Fruit fly (Drosophila melanogaster) whole organism, embryonic: ENCODE results near the gene CG32278.

Experiments used
- Atf-2 ChIP-seq: fragments of 200-800 bp; sonication (Bioruptor generic); optimal IDR thresholded peaks from 2 replicates; lab custom pipeline; 2016; ENCODE audit warnings: missing biosample characterization, missing genetic modification characterization
- Bteb2 ChIP-seq: fragments of 200-800 bp; sonication (Bioruptor generic); optimal IDR thresholded peaks from 2 replicates; lab custom pipeline; 2016; ENCODE audit warnings: missing biosample characterization, missing genetic modification characterization
- CG11504 ChIP-seq: fragments of 200-800 bp; sonication (Bioruptor generic); optimal IDR thresholded peaks from 3 replicates; lab custom pipeline; 2019; ENCODE audit warnings: missing biosample characterization, mild to moderate bottlenecking, missing genetic modification characterization, moderate library complexity
- CG12104 ChIP-seq: fragments of 200-800 bp; sonication (Bioruptor generic); optimal IDR thresholded peaks from 3 replicates; lab custom pipeline; 2016; ENCODE audit warnings: missing biosample characterization, missing genetic modification characterization
- CG1233 ChIP-seq: fragments of 200-800 bp; sonication (Bioruptor generic); optimal IDR thresholded peaks from 4 replicates; lab custom pipeline; 2018; ENCODE audit warnings: missing biosample characterization, mild to moderate bottlenecking, missing genetic modification characterization
- CG12942 ChIP-seq: fragments of 200-800 bp; sonication (Bioruptor generic); optimal IDR thresholded peaks from 3 replicates; lab custom pipeline; 2016; ENCODE audit warnings: missing biosample characterization, missing genetic modification characterization
- CG14441 ChIP-seq: fragments of 200-800 bp; sonication (Bioruptor generic); IDR thresholded peaks from 2 replicates; pipeline ENCODE4 v1.3.6; 2022; ENCODE audit warnings: missing biosample characterization, missing genetic modification characterization
- CG16779 ChIP-seq: fragments of 200-800 bp; sonication (Bioruptor generic); IDR thresholded peaks from 2 replicates; pipeline ENCODE4 v1.3.6; 2022; ENCODE audit warnings: missing biosample characterization, missing genetic modification characterization
- CG16813 ChIP-seq: fragments of 200-800 bp; sonication (Bioruptor generic); IDR thresholded peaks from 3 replicates; pipeline ENCODE4 v1.3.6; 2022; ENCODE audit warnings: missing biosample characterization, missing genetic modification characterization; ENCODE audit not compliant: partially characterized antibody
- CG17328 ChIP-seq: fragments of 200-800 bp; sonication (Bioruptor generic); IDR thresholded peaks from 2 replicates; pipeline ENCODE4 v1.3.6; 2022; ENCODE audit warnings: missing biosample characterization, missing genetic modification characterization
- CG1832 ChIP-seq: fragments of 200-800 bp; sonication (Bioruptor generic); optimal IDR thresholded peaks from 2 replicates; lab custom pipeline; 2017; ENCODE audit warnings: missing biosample characterization, mild to moderate bottlenecking, missing genetic modification characterization, inconsistent platforms
- CG30020 ChIP-seq: fragments of 200-800 bp; optimal IDR thresholded peaks from 2 replicates; lab custom pipeline; 2019; ENCODE audit warnings: missing biosample characterization, mild to moderate bottlenecking, missing genetic modification characterization, moderate library complexity
- CG3163 ChIP-seq: fragments of 200-800 bp; sonication (Bioruptor generic); optimal IDR thresholded peaks from 3 replicates; lab custom pipeline; 2016; ENCODE audit warnings: missing biosample characterization, missing genetic modification characterization
- CG34422 ChIP-seq: fragments of 200-800 bp; sonication (Bioruptor generic); IDR thresholded peaks from 3 replicates; pipeline ENCODE4 v1.3.6; 2022; ENCODE audit warnings: missing biosample characterization, missing genetic modification characterization
- CG3838 ChIP-seq: fragments of 200-800 bp; sonication (Bioruptor generic); optimal IDR thresholded peaks from 3 replicates; lab custom pipeline; 2016; ENCODE audit warnings: missing biosample characterization, missing genetic modification characterization
- CG9797 ChIP-seq: fragments of 200-800 bp; sonication (Bioruptor generic); optimal IDR thresholded peaks from 3 replicates; lab custom pipeline; 2018; ENCODE audit warnings: missing biosample characterization, mild to moderate bottlenecking, missing genetic modification characterization
- CG9817 ChIP-seq: fragments of 200-800 bp; sonication (Bioruptor generic); optimal IDR thresholded peaks from 2 replicates; lab custom pipeline; 2018; ENCODE audit warnings: missing biosample characterization, mild to moderate bottlenecking, missing genetic modification characterization, moderate library complexity
- CrebB ChIP-seq: fragments of 200-800 bp; sonication (Bioruptor generic); optimal IDR thresholded peaks from 3 replicates; lab custom pipeline; 2018; ENCODE audit warnings: missing biosample characterization, mild to moderate bottlenecking, missing genetic modification characterization
- Dref ChIP-seq: fragments of 200-800 bp; sonication (Bioruptor generic); IDR thresholded peaks from 2 replicates; pipeline ENCODE4 v1.3.6; 2022; ENCODE audit warnings: missing biosample characterization, missing genetic modification characterization
- HHEX ChIP-seq: fragments of 200-800 bp; sonication (Bioruptor generic); optimal IDR thresholded peaks from 3 replicates; lab custom pipeline; 2017; ENCODE audit warnings: missing biosample characterization, mild to moderate bottlenecking, missing genetic modification characterization, missing genetic modification reagents
- HLH54F ChIP-seq: fragments of 200-800 bp; sonication (Bioruptor generic); optimal IDR thresholded peaks from 3 replicates; lab custom pipeline; 2016; ENCODE audit warnings: missing biosample characterization, missing genetic modification characterization
- Hr3 ChIP-seq: fragments of 200-800 bp; sonication (Bioruptor generic); optimal IDR thresholded peaks from 3 replicates; lab custom pipeline; 2016; ENCODE audit warnings: missing biosample characterization, missing genetic modification characterization
- Lim3 ChIP-seq: fragments of 200-800 bp; sonication (Bioruptor generic); IDR thresholded peaks from 2 replicates; pipeline ENCODE4 v1.3.6; 2022; ENCODE audit warnings: missing biosample characterization, missing genetic modification characterization
- Meics ChIP-seq: fragments of 200-800 bp; sonication (Bioruptor generic); optimal IDR thresholded peaks from 2 replicates; lab custom pipeline; 2017; ENCODE audit warnings: missing biosample characterization, mild to moderate bottlenecking, missing genetic modification characterization
- NfI ChIP-seq: fragments of 200-800 bp; sonication (Bioruptor generic); optimal IDR thresholded peaks from 3 replicates; lab custom pipeline; 2018; ENCODE audit warnings: missing biosample characterization, mild to moderate bottlenecking, missing genetic modification characterization, moderate library complexity
- Sin3A ChIP-seq: fragments of >200 bp; optimal IDR thresholded peaks from 2 replicates; lab custom pipeline; 2018
- Sox100B ChIP-seq: fragments of 200-800 bp; sonication (Bioruptor generic); optimal IDR thresholded peaks from 3 replicates; lab custom pipeline; 2018; ENCODE audit warnings: missing biosample characterization, mild to moderate bottlenecking, missing genetic modification characterization
- Trl ChIP-seq, 3 experiments: fragments of >200 bp in 2 of 3; fragments of 200-800 bp in 1 of 3; sonication (Bioruptor generic) in 1 of 3; optimal IDR thresholded peaks; 2 replicates in 1 of 3; 3 replicates in 2 of 3; lab custom pipeline; 2016 to 2017; ENCODE audit warnings: missing biosample characterization in 1 of 3, missing genetic modification characterization in 1 of 3
- Vsx1 ChIP-seq: fragments of 200-800 bp; sonication (Bioruptor generic); optimal IDR thresholded peaks from 2 replicates; lab custom pipeline; 2017; ENCODE audit warnings: missing biosample characterization, mild to moderate bottlenecking, missing genetic modification characterization, missing genetic modification reagents
- al ChIP-seq: fragments of 200-800 bp; sonication (Bioruptor generic); IDR thresholded peaks from 2 replicates; pipeline ENCODE4 v1.3.6; 2022; ENCODE audit warnings: missing biosample characterization, missing genetic modification characterization
- cato ChIP-seq: fragments of 200-800 bp; sonication (Bioruptor generic); optimal IDR thresholded peaks from 2 replicates; lab custom pipeline; 2016; ENCODE audit warnings: missing biosample characterization, missing genetic modification characterization, borderline replicate concordance
- dan ChIP-seq: fragments of 200-800 bp; sonication (Bioruptor generic); IDR thresholded peaks from 2 replicates; pipeline ENCODE4 v1.3.6; 2022; ENCODE audit warnings: missing biosample characterization, missing genetic modification characterization
- dm ChIP-seq: fragments of 200-800 bp; sonication (Bioruptor generic); optimal IDR thresholded peaks from 3 replicates; lab custom pipeline; 2016; ENCODE audit warnings: missing biosample characterization, missing genetic modification characterization
- gro ChIP-seq: fragments of 200-800 bp; sonication (Bioruptor generic); optimal IDR thresholded peaks from 2 replicates; lab custom pipeline; 2016; ENCODE audit warnings: missing biosample characterization, missing genetic modification characterization
- kni ChIP-seq: fragments of 200-800 bp; sonication (Bioruptor generic); optimal IDR thresholded peaks from 3 replicates; lab custom pipeline; 2017; ENCODE audit warnings: mild to moderate bottlenecking, missing biosample characterization, missing genetic modification reagents, missing genetic modification characterization
- lilli ChIP-seq: fragments of 200-800 bp; sonication (Bioruptor generic); optimal IDR thresholded peaks from 3 replicates; lab custom pipeline; 2016; ENCODE audit warnings: missing biosample characterization, missing genetic modification characterization
- pho ChIP-seq: fragments of 200-800 bp; sonication (Bioruptor generic); optimal IDR thresholded peaks from 2 replicates; lab custom pipeline; 2016; ENCODE audit warnings: missing biosample characterization, missing genetic modification characterization
- pita ChIP-seq: fragments of 200-800 bp; sonication (Bioruptor generic); optimal IDR thresholded peaks from 2 replicates; lab custom pipeline; 2017; ENCODE audit warnings: missing biosample characterization, mild to moderate bottlenecking, missing genetic modification characterization
- prd ChIP-seq, 3 experiments: fragments of >200 bp in 2 of 3; fragments of 200-800 bp in 1 of 3; sonication (Bioruptor generic) in 1 of 3; optimal IDR thresholded peaks in 2 of 3; IDR thresholded peaks in 1 of 3; 2 replicates in 2 of 3; 3 replicates in 1 of 3; pipeline versions ENCODE4 v1.3.6 to Lab custom; 2017 to 2022; ENCODE audit warnings: missing biosample characterization in 1 of 3, missing genetic modification characterization in 1 of 3
- salm ChIP-seq: fragments of 200-800 bp; sonication (Bioruptor generic); optimal IDR thresholded peaks from 2 replicates; lab custom pipeline; 2018; ENCODE audit warnings: missing biosample characterization, mild to moderate bottlenecking, missing genetic modification characterization
- tio ChIP-seq: fragments of 200-800 bp; sonication (Bioruptor generic); optimal IDR thresholded peaks from 2 replicates; lab custom pipeline; 2017; ENCODE audit warnings: missing biosample characterization, missing genetic modification characterization, inconsistent platforms
- tna ChIP-seq: fragments of 200-800 bp; sonication (Bioruptor generic); IDR thresholded peaks from 2 replicates; pipeline ENCODE4 v1.3.6; 2022; ENCODE audit warnings: missing biosample characterization, missing genetic modification characterization; ENCODE audit not compliant: partially characterized antibody
- wek ChIP-seq: fragments of 200-800 bp; sonication (Bioruptor generic); optimal IDR thresholded peaks from 3 replicates; lab custom pipeline; 2018; ENCODE audit warnings: missing biosample characterization, mild to moderate bottlenecking, missing genetic modification characterization, moderate library complexity

CG32278 gene

DNA sequence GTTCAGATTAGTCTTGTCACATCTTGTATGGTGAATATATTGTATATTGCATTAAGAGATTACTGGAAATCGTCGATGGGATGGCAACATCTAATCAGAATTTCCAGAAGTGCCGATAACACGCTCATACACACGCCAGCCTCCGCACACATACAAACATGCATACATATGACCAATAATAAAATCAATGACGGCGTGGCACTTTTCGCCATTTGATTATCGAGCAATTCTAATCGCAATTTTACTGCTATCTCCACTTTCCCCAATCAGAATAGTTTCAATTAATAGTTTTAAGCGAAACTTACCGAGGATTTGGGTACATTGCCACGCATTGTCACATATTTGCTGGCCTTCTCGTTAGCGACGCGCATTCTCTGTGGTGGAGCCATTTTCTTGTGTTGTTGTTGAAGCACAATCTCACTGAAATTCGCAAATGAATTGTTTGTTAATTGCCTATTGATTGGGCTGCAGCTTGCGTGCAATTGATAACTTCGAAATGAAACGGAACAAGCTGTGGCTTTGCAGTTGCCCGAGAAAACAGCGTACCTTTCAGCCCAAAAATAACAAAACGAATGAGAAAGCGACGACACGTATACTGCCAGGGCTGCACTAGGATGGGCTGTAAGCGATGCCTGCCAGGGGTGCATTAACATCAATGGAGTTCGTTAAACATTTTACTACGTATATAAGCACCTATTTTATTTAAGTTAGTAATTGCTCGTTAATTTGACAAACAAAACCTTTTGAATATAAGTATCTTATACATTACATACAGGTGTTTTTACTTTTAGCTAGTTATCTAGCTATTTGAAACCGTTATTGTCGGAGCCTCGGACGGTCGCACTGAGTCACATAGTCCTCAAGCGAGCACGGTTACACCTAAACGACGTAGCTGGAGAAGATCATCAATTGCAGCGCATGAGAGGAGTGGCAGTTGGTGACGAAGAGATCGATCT, 29.6 kb downstream of the CG32278 start, which contains the start of the genes CG32276 and gry (continued):
- TF ChIP-seq CG16779 (GFP tag; lab: Robert Waterston, UW) (no peak), CG1233 (GFP tag; lab: Kevin White, UChicago) (peak; percentile 67), CG11504 (tag; lab: Kevin White, UChicago) (no peak), CG34422 (peak; percentile 73), wek (GFP tag; lab: Kevin White, UChicago) (peak; percentile 80), lilli (GFP tag; lab: Kevin White, UChicago) (peak; percentile 88), Meics (GFP tag; lab: Kevin White, UChicago) (peak; percentile 78), CG1832 (no peak), CG30020 (tag; lab: Kevin White, UChicago) (peak; percentile 78), HHEX (GFP tag; lab: Kevin White, UChicago) (peak; percentile 58), prd (optimal IDR thresholded peaks at IDR 0.05; lab: Kevin White, UChicago) (no peak), prd (GFP tag; IDR thresholded peaks at IDR 0.05; lab: Robert Waterston, UW) (peak; percentile 82), salm (tag; lab: Kevin White, UChicago) (peak; percentile 26), CG3163 (GFP tag; lab: Kevin White, UChicago) (peak; percentile 61), kni (GFP tag; lab: Kevin White, UChicago) (no peak), al (GFP tag; lab: Robert Waterston, UW) (peak; percentile 73), CG14441 (GFP tag; lab: Robert Waterston, UW) (peak; percentile 60), CrebB (tag; lab: Kevin White, UChicago) (peak; percentile 67), Sin3A (peak; percentile 92), pita (GFP tag; lab: Kevin White, UChicago) (no peak), Vsx1 (GFP tag; lab: Kevin White, UChicago) (no peak), tna (GFP tag; lab: Robert Waterston, UW) (no peak), HLH54F (GFP tag; lab: Kevin White, UChicago) (peak; percentile 85), CG3838 (GFP tag; lab: Kevin White, UChicago) (peak; percentile 53), Bteb2 (GFP tag; lab: Kevin White, UChicago) (peak; percentile 79), CG12104 (GFP tag; lab: Kevin White, UChicago) (peak; percentile 53), CG12942 (GFP tag; lab: Kevin White, UChicago) (peak; percentile 71), gro (GFP tag; lab: Kevin White, UChicago) (no peak), CG9797 (GFP tag; lab: Kevin White, UChicago) (peak; percentile 96), Hr3 (peak; percentile 70), CG17328 (GFP tag; lab: Robert Waterston, UW) (peak; percentile 78), Sox100B (no peak), pho (GFP tag; lab: Kevin White, UChicago) (peak; percentile 79), Atf-2 (GFP tag; lab: Kevin White, UChicago) (peak; percentile 81), Dref (GFP tag; lab: Robert Waterston, UW) (0 out of 2 replicates have a peak, but pooled peaks have one; percentile 39), NfI (GFP tag; lab: Kevin White, UChicago) (peak; percentile 73), CG16813 (GFP tag; lab: Robert Waterston, UW) (peak; percentile 50; the same call in 2 of the 3 replicates), cato (GFP tag; lab: Kevin White, UChicago) (peak; percentile 60), Trl (optimal IDR thresholded peaks at IDR 0.05; lab: Kevin White, UChicago) (peak in 1 of 2 experiments; percentile 14), Trl (GFP tag; optimal IDR thresholded peaks at IDR 0.05; lab: Kevin White, UChicago) (peak; percentile 85), CG9817 (tag; lab: Kevin White, UChicago) (peak; percentile 67), Lim3 (GFP tag; lab: Robert Waterston, UW) (no peak), dm (GFP tag; lab: Kevin White, UChicago) (peak; percentile 81), dan (GFP tag; lab: Robert Waterston, UW) (no peak), tio (no peak)
